Worm (Caenorhabditis elegans): ENCODE data around the gene chil-5.

DNA sequence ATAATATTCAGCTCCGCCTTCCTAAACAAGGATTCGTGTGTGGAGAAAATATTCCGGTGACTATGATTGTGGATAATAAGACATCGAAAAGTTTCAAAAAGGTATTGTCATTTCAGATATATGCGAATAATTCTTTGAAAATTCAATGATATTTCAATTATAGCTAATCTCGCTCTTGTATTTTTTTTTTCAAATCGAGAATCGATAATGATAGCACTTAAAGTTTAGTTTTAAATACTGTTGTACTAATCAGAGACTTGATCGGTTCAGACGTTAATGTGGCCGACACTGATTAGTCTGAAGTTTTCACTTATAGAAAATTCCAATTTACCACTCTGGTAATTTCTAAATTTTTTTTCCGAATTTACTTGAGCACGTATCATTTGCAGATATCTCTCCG, 23.5 kb downstream of the chil-5 start:
- no peak for TF ChIP-seq bed-3 (GFP tag; optimal IDR thresholded peaks at IDR 0.05)
- no peak for TF ChIP-seq elt-3 (tag; optimal IDR thresholded peaks at IDR 0.05)
- no peak for TF ChIP-seq mep-1 (tag; optimal IDR thresholded peaks at IDR 0.05)
- no peak for TF ChIP-seq nhr-76 (tag; optimal IDR thresholded peaks at IDR 0.05)
- TF ChIP-seq ham-2 (GFP tag; optimal IDR thresholded peaks at IDR 0.05) = no peak
- TF ChIP-seq nhr-28 (tag; optimal IDR thresholded peaks at IDR 0.05) = no peak
- TF ChIP-seq ceh-83 (GFP tag; optimal IDR thresholded peaks at IDR 0.05) = no peak
- no peak for TF ChIP-seq sem-2 (GFP tag; optimal IDR thresholded peaks at IDR 0.05)
- no peak for TF ChIP-seq ces-1 (GFP tag; optimal IDR thresholded peaks at IDR 0.05)
- no peak for TF ChIP-seq snpc-4 (tag; optimal IDR thresholded peaks at IDR 0.05)
- no peak for TF ChIP-seq drap-1 (GFP tag; optimal IDR thresholded peaks at IDR 0.05)
- TF ChIP-seq blmp-1 (tag; optimal IDR thresholded peaks at IDR 0.05) = no peak
